Fruit fly (Drosophila melanogaster) whole organism, wandering third instar larva: ENCODE measurements around the gene ftz-f1.

Experiments used
- CG9705 ChIP-seq: fragments of 200-800 bp; sonication (Bioruptor generic); optimal IDR thresholded peaks from 2 replicates; lab custom pipeline; 2018; ENCODE audit warnings: missing biosample characterization, mild to moderate bottlenecking, missing genetic modification characterization
- CrebA ChIP-seq: fragments of 200-800 bp; sonication (Bioruptor generic); optimal IDR thresholded peaks from 2 replicates; lab custom pipeline; 2016; ENCODE audit warnings: missing biosample characterization, mild to moderate bottlenecking, missing genetic modification characterization, borderline replicate concordance
- Dfd ChIP-seq: fragments of >200 bp; optimal IDR thresholded peaks from 2 replicates; lab custom pipeline; 2017; ENCODE audit warnings: missing biosample characterization, missing genetic modification characterization
- Dif ChIP-seq: fragments of 200-275, 200-300 bp; sonication (Bioruptor generic); optimal IDR thresholded peaks from 2 replicates; lab custom pipeline; 2018; ENCODE audit warnings: missing biosample characterization, missing genetic modification characterization; ENCODE audit not compliant: partially characterized antibody
- GATAd ChIP-seq: sonication (Bioruptor generic); optimal IDR thresholded peaks from 2 replicates; lab custom pipeline; 2016; ENCODE audit warnings: missing biosample characterization, missing genetic modification characterization
- HLH106 ChIP-seq: fragments of 200-800 bp; optimal IDR thresholded peaks from 3 replicates; lab custom pipeline; 2019; ENCODE audit warnings: missing biosample characterization, mild to moderate bottlenecking, missing genetic modification characterization, moderate library complexity
- Hnf4 ChIP-seq: fragments of 200-800 bp; sonication (Bioruptor generic); optimal IDR thresholded peaks from 2 replicates; lab custom pipeline; 2016; ENCODE audit warnings: missing biosample characterization, mild to moderate bottlenecking, missing genetic modification characterization
- Hr78 ChIP-seq: fragments of >200 bp; optimal IDR thresholded peaks from 2 replicates; lab custom pipeline; 2017; ENCODE audit warnings: missing biosample characterization, missing genetic modification characterization
- Hr83 ChIP-seq: fragments of 200-300 bp; sonication (Bioruptor generic); optimal IDR thresholded peaks from 2 replicates; lab custom pipeline; 2016; ENCODE audit warnings: missing biosample characterization, mild to moderate bottlenecking, missing genetic modification characterization, moderate library complexity; ENCODE audit not compliant: poor library complexity, severe bottlenecking
- Jra ChIP-seq: sonication (Bioruptor generic); optimal IDR thresholded peaks from 2 replicates; lab custom pipeline; 2016; ENCODE audit warnings: missing biosample characterization, missing genetic modification characterization
- Mio ChIP-seq: sonication (Bioruptor generic); optimal IDR thresholded peaks from 2 replicates; lab custom pipeline; 2016; ENCODE audit warnings: missing biosample characterization, missing genetic modification characterization
- Myc ChIP-seq: fragments of >200 bp; optimal IDR thresholded peaks from 2 replicates; lab custom pipeline; 2017
- N ChIP-seq: fragments of >200 bp; optimal IDR thresholded peaks from 2 replicates; lab custom pipeline; 2018; ENCODE audit warnings: missing biosample characterization, missing external identifiers, missing genetic modification characterization
- OdsH ChIP-seq: fragments of 200-800 bp; sonication (Bioruptor generic); optimal IDR thresholded peaks from 2 replicates; lab custom pipeline; 2016; ENCODE audit warnings: missing biosample characterization, mild to moderate bottlenecking, missing genetic modification characterization
- Rel ChIP-seq, 2 experiments: fragments of 200-800 bp; sonication (Bioruptor generic) in 1 of 2; optimal IDR thresholded peaks; 2 replicates in 1 of 2; 3 replicates in 1 of 2; lab custom pipeline; 2016 to 2019; ENCODE audit warnings: mild to moderate bottlenecking in 2 of 2, missing biosample characterization in 2 of 2, missing genetic modification characterization in 2 of 2, moderate library complexity in 1 of 2
- Vsx2 ChIP-seq: fragments of 200-300, 225-300 bp; sonication (Bioruptor generic); optimal IDR thresholded peaks from 2 replicates; lab custom pipeline; 2018; ENCODE audit warnings: missing biosample characterization, missing genetic modification characterization; ENCODE audit not compliant: partially characterized antibody
- br ChIP-seq: fragments of 200-800 bp; sonication (Bioruptor generic); optimal IDR thresholded peaks from 2 replicates; lab custom pipeline; 2016; ENCODE audit warnings: missing biosample characterization, missing genetic modification characterization
- brk ChIP-seq: fragments of 200-800 bp; sonication (Bioruptor generic); optimal IDR thresholded peaks from 2 replicates; lab custom pipeline; 2016; ENCODE audit warnings: missing biosample characterization, mild to moderate bottlenecking, missing genetic modification characterization
- dl ChIP-seq, 2 experiments: fragments of 175-275, 200-275 bp in 1 of 2; fragments of 200-275 bp in 1 of 2; sonication (Bioruptor generic); optimal IDR thresholded peaks; lab custom pipeline; 2018; ENCODE audit warnings: mild to moderate bottlenecking in 2 of 2, missing biosample characterization in 2 of 2, missing genetic modification characterization in 2 of 2, moderate library complexity in 2 of 2; ENCODE audit not compliant: partially characterized antibody in 2 of 2, insufficient read depth in 1 of 2
- dmrt93B ChIP-seq: fragments of 200-800 bp; sonication (Bioruptor generic); optimal IDR thresholded peaks from 2 replicates; lab custom pipeline; 2018; ENCODE audit warnings: missing biosample characterization, mild to moderate bottlenecking, missing genetic modification characterization
- foxo ChIP-seq, 2 experiments: fragments of 200-800 bp; sonication (Bioruptor generic); optimal IDR thresholded peaks; 2 replicates in 1 of 2; 3 replicates in 1 of 2; lab custom pipeline; 2016 to 2017; ENCODE audit warnings: missing biosample characterization in 2 of 2, missing genetic modification characterization in 2 of 2
- fru ChIP-seq: fragments of 200-800 bp; sonication (Bioruptor generic); optimal IDR thresholded peaks from 3 replicates; lab custom pipeline; 2016; ENCODE audit warnings: missing biosample characterization, mild to moderate bottlenecking, missing genetic modification characterization
- jim ChIP-seq: fragments of 175-275, 200-325 bp; sonication (Bioruptor generic); optimal IDR thresholded peaks from 2 replicates; lab custom pipeline; 2016; ENCODE audit warnings: missing biosample characterization, mild to moderate bottlenecking, missing genetic modification characterization
- lola ChIP-seq: fragments of >200 bp; optimal IDR thresholded peaks from 2 replicates; lab custom pipeline; 2017; ENCODE audit warnings: missing biosample characterization, missing genetic modification characterization
- pan ChIP-seq: fragments of >200 bp; optimal IDR thresholded peaks from 2 replicates; lab custom pipeline; 2017
- psq ChIP-seq: fragments of 200-800 bp; sonication (Bioruptor generic); optimal IDR thresholded peaks from 3 replicates; lab custom pipeline; 2017; ENCODE audit warnings: missing biosample characterization, mild to moderate bottlenecking, missing genetic modification characterization, moderate library complexity
- rgr ChIP-seq: fragments of 200-800 bp; sonication (Bioruptor generic); optimal IDR thresholded peaks from 3 replicates; lab custom pipeline; 2016; ENCODE audit warnings: missing biosample characterization, mild to moderate bottlenecking, missing genetic modification characterization
- sage ChIP-seq: fragments of 200-800 bp; sonication (Bioruptor generic); optimal IDR thresholded peaks from 2 replicates; lab custom pipeline; 2016; ENCODE audit warnings: missing biosample characterization, mild to moderate bottlenecking, missing genetic modification characterization
- sv ChIP-seq: fragments of 200-800 bp; sonication (Bioruptor generic); optimal IDR thresholded peaks from 3 replicates; lab custom pipeline; 2016; ENCODE audit warnings: missing biosample characterization, missing genetic modification characterization
- tai ChIP-seq: sonication (Bioruptor generic); optimal IDR thresholded peaks from 2 replicates; lab custom pipeline; 2016; ENCODE audit warnings: missing biosample characterization, missing genetic modification characterization
- usp ChIP-seq: fragments of >200 bp; optimal IDR thresholded peaks from 2 replicates; lab custom pipeline; 2017; ENCODE audit warnings: missing biosample characterization, missing genetic modification characterization
- woc ChIP-seq: sonication (Bioruptor generic); optimal IDR thresholded peaks from 2 replicates; lab custom pipeline; 2016; ENCODE audit warnings: missing biosample characterization, mild to moderate bottlenecking, missing genetic modification characterization

ftz-f1 gene

DNA sequence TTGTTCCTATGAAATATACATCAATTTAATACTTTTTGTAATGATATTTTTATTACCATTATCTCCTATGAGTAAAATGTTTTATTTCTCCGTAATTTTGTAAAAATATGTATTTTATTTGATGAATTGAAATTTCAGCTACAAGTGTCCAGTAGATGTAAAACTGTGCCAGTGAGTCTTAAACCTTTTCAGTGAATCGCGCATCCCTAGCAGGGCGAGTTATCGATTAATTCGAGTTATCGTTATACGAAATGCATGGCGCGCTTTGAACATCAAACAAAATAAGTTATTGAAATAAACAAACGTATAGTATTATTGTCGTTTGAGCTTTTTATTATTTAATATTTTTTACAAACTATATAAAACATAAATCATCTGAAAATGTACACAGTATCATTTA lies 27.2 kb upstream of the ftz-f1 start:
- no peak for TF ChIP-seq psq (GFP tag; lab: Kevin White, UChicago)
- TF ChIP-seq Hnf4 (GFP tag; lab: Kevin White, UChicago) = no peak
- no peak for TF ChIP-seq dmrt93B (GFP tag; lab: Kevin White, UChicago)
- TF ChIP-seq Hr78 (GFP tag; lab: Kevin White, UChicago) = no peak
- TF ChIP-seq HLH106 (tag; lab: Kevin White, UChicago) = no peak
- peak; percentile 86 for TF ChIP-seq Myc (lab: Kevin White, UChicago)
- no peak for TF ChIP-seq OdsH
- no peak for TF ChIP-seq tai (GFP tag; lab: Kevin White, UChicago)
- no peak for TF ChIP-seq Jra (GFP tag; lab: Kevin White, UChicago)
- no peak for TF ChIP-seq CG9705 (GFP tag; lab: Kevin White, UChicago)
- TF ChIP-seq Vsx2 (GFP tag; lab: Kevin White, UChicago) = peak; percentile 28
- no peak for TF ChIP-seq sv (GFP tag; lab: Kevin White, UChicago)
- no peak for TF ChIP-seq Dfd (GFP tag; lab: Kevin White, UChicago)
- TF ChIP-seq dl (GFP tag; optimal IDR thresholded peaks at IDR 0.05; lab: Kevin White, UChicago; ENCODE audit: insufficient read depth in 1 of 2, partially characterized antibody in 2 of 2) = no peak
- no peak for TF ChIP-seq rgr (GFP tag; lab: Kevin White, UChicago)

DNA sequence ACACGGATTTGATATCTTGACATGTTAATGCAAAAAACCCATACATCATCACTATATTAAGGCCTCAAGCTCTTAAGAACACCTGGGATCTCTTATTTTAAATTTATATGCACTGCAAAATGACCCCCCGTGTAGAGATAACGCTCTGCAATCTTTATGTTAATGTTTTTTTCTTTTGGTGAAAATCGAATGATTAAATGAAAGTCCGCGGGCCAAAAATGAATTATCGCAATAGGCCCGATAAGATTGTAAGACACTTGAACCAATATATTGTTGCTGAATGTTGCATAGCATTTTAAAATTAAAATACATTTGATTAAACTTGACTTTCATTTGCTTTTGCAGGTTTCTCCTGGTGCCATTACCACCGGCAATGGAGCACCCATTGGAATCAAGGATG lies 24.9 kb upstream of the ftz-f1 start:
- no peak for TF ChIP-seq N (GFP tag; lab: Kevin White, UChicago)
- no peak for TF ChIP-seq Rel (GFP tag; optimal IDR thresholded peaks at IDR 0.05; lab: Kevin White, UChicago)
- peak; percentile 27 for TF ChIP-seq Rel (tag; optimal IDR thresholded peaks at IDR 0.05; lab: Kevin White, UChicago)
- TF ChIP-seq brk (GFP tag; lab: Kevin White, UChicago) = peak; percentile 9

DNA sequence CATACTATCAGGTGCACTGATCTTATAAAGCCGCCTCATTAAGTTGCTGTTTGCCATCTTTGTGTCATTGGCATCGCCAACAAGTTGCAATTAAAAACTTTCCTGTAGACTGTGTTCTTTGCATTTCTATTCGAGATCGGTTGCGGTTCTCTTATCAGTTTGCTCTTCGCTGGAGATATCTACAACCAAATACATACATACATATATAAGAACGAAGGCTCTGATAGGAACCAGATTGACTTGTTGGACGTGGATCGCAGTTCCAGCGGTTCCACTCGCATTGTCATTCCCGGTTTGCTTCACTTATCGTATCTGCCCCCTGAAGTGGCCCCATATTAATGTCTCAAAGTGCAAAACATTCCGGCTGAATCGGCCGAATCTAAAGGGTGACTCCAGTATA lies 23.7 kb upstream of the ftz-f1 start:
- TF ChIP-seq foxo (GFP tag; optimal IDR thresholded peaks at IDR 0.05; lab: Kevin White, UChicago) = no peak
- no peak for TF ChIP-seq sv (GFP tag; lab: Kevin White, UChicago)
- TF ChIP-seq N (GFP tag; lab: Kevin White, UChicago) = no peak
- TF ChIP-seq dl (GFP tag; optimal IDR thresholded peaks at IDR 0.05; lab: Kevin White, UChicago; ENCODE audit: insufficient read depth in 1 of 2, partially characterized antibody in 2 of 2) = no peak
- no peak for TF ChIP-seq CrebA (GFP tag; lab: Kevin White, UChicago)
- no peak for TF ChIP-seq woc (GFP tag; lab: Kevin White, UChicago)
- no peak for TF ChIP-seq fru
- no peak for TF ChIP-seq Dfd (GFP tag; lab: Kevin White, UChicago)
- TF ChIP-seq Vsx2 (GFP tag; lab: Kevin White, UChicago) = no peak
- TF ChIP-seq lola = no peak
- no peak for TF ChIP-seq tai (GFP tag; lab: Kevin White, UChicago)
- no peak for TF ChIP-seq GATAd
- TF ChIP-seq OdsH = no peak
- TF ChIP-seq jim = no peak
- TF ChIP-seq Dif (GFP tag; lab: Kevin White, UChicago) = no peak
- TF ChIP-seq sage (GFP tag; lab: Kevin White, UChicago) = no peak
- TF ChIP-seq rgr (GFP tag; lab: Kevin White, UChicago) = no peak
- TF ChIP-seq Mio = no peak
- TF ChIP-seq pan (lab: Kevin White, UChicago) = no peak
- no peak for TF ChIP-seq HLH106 (tag; lab: Kevin White, UChicago)

DNA sequence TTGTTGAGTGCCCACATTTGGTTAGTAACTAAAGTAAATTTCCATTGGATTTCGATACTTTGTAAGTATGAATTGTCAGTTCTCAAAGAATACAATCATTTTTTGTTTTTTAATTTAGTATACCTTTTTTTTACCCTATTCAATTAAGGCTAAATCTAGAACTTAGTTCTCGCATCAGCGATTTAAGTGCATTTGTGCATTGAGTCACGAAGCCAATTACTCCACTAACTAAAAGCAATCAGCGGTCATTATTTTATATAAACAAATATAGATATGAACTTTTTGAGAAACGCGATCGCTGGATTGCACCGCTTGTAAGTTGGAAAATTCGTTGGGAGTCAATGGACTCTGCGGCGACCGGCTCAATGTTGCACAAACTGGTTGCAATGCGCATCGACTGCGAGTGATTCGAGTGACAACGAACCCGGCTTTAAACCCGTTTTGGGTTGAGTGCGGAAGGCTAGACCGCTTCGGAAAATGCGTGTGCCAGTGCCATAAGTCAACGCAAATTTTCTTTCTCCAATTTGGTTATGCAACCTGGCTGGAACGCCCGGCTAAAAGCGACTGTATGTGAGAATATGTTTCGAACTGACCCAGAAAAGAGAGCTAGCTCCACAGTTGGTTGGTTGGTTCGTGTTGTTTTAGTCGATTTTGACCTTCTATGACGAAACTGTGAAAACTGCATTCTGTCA lies 22.9 kb upstream of the ftz-f1 start:
- no peak for TF ChIP-seq CrebA (GFP tag; lab: Kevin White, UChicago)
- no peak for TF ChIP-seq Myc (lab: Kevin White, UChicago)
- TF ChIP-seq Hr78 (GFP tag; lab: Kevin White, UChicago) = no peak
- no peak for TF ChIP-seq jim

DNA sequence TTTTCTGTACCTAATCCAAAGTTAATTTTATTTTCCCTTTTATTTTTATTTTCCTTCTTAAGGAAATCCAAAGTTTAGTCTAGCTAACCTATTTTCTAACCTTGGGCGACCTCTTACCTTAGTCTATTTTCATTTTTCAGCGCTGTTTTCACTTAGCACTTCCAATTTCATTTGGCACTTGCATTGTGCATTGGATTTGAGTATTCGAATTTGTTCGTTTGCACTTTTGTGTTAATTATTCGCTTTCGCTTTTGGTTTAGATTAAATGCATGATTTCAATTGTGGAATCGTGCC lies 22.1 kb upstream of the ftz-f1 start:
- TF ChIP-seq Hr78 (GFP tag; lab: Kevin White, UChicago) = no peak
- TF ChIP-seq sv (GFP tag; lab: Kevin White, UChicago) = no peak
- TF ChIP-seq jim = no peak
- no peak for TF ChIP-seq dl (GFP tag; optimal IDR thresholded peaks at IDR 0.05; lab: Kevin White, UChicago; ENCODE audit: insufficient read depth in 1 of 2, partially characterized antibody in 2 of 2)
- TF ChIP-seq br = no peak
- TF ChIP-seq N (GFP tag; lab: Kevin White, UChicago) = no peak
- no peak for TF ChIP-seq HLH106 (tag; lab: Kevin White, UChicago)
- TF ChIP-seq usp (GFP tag; lab: Kevin White, UChicago) = no peak
- TF ChIP-seq Hr83 (GFP tag; lab: Kevin White, UChicago) = no peak
